Worm (Caenorhabditis elegans) whole organism, dauer: ENCODE results near the gene H40L08.3.

Source experiments
- unc-62 ChIP-seq: sonication (generic microtip); optimal IDR thresholded peaks from 2 replicates; lab custom pipeline; 2017; ENCODE audit warnings: missing biosample characterization, missing genetic modification reagents, missing genetic modification characterization

Gene H40L08.3

DNA sequence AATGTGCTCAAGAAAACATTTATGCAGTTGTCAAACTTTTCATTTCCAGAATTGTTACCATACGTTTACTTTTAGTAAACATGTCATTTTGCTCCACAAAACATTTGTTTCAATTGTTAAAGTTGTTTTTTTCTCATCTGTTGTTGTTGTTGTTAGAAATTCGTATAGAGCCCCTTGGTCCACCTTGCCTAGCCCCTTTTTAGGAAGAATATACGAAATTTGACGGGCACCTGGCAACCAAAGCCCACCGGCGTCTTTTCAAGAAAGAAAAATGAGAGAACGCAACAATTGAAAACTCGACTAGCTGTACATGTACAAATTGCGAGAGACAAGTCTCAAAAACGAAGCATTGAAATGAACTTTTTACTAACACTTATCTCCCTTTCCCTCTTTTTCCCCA, 8.5 kb upstream of the H40L08.3 start, which contains the start of gene F09B12.5:
Gene F09B12.5 (plus strand): TSS at position 301 of the 400 bp plus-strand sequence.
- TF ChIP-seq unc-62 = no peak

- TF ChIP-seq unc-62 = no peak
Measured at ce11 chrX:15083795-15084194, 7.9 kb upstream of the H40L08.3 start, which contains the start of gene H40L08.1. TSS of gene H40L08.1 (minus strand) at chrX:15084086.

DNA sequence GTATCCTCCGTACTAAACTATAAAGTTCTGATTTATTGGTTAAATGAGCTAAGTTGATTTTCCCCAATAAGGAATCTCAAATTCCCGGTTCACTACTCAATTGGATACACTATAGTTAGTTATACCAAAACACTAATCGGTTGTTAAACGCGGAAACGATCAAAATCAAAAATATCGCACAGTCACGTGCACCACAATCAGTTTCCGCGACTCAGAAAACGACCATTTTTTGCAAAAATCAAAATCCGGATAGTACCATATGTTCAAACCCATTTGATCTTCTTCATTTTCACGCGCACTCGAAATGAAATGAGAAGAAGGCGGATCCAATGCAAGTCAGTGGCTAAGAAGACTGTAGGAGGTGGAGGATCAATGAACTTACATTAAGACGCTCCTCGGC, 5.6 kb upstream of the H40L08.3 start:
- TF ChIP-seq unc-62 = no peak

- TF ChIP-seq unc-62 = no peak
Measured at ce11 chrX:15079406-15079805, 3.5 kb upstream of the H40L08.3 start.

- no peak for TF ChIP-seq unc-62
Measured at ce11 chrX:15078276-15078675, 2.4 kb upstream of the H40L08.3 start.

ce11 chrX:15077597-15078261, 1.8 kb upstream of the H40L08.3 start, which contains the start of the genes H40L08.8, H40L08.2 and H40L08.7:
TSS of gene H40L08.8 (minus strand) at chrX:15077633.
TSS of gene H40L08.2 (minus strand) at chrX:15077744.
TSS of gene H40L08.7 (minus strand) at chrX:15077744.
- TF ChIP-seq unc-62 = no peak

- TF ChIP-seq unc-62 = no peak
Measured at ce11 chrX:15076909-15077308, 1.0 kb upstream of the H40L08.3 start.

DNA sequence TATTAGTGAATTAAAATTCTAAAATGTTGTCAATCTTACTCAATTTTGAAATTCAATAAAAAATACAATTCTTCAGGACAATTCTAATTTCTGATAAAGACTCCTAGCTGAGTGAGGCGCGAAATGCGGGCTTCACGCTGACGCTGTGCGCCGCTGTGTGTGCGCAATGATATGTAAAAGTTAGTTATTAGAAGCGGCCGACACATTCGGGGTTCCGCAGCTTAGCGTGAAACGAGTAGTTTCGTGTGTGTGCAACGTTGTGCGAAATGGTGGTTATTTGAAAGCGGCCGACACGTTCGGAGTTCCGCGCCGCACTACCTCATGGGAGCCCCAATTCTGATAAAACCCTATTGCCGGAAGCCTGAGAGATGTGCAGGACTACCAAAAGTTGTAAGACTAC, 722 bp downstream of the H40L08.3 start:
- no peak for TF ChIP-seq unc-62

DNA sequence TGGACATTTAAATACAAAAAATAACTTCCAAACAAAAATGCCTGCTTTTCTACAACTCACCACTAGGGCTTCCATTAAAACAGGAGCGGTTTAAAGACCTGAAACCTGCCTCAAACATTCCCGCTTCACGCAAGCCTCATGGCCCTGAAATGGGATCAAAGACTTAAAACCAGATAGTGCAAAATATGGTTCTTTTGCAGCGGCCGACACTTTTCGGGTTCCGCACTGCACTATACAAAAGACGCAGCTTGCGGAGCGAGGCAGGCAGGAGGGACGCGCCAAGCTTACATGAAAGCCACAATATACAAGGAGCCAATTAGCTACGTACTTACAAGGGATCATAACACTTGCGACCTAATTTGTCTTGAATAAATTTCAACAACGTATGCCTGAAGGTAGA, 2.4 kb downstream of the H40L08.3 start:
- no peak for TF ChIP-seq unc-62

DNA sequence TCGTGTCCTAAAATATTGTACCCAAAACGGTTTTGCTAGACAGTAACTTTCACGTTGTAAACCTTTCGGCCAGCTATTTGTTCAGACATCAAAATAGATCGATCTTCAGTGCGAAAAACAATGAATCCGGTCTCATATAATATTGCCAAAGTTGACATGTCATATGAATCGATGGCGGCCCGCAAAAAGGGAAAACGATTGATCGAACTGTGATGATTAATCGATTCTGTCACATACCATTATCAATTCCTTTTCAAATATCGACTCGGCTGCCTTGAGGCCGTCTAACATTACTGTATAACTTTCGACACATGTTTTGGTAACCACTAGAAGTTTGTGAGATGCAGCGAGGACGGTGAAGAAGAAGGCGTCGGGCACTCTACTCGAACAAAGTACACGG, 3.0 kb downstream of the H40L08.3 start:
- TF ChIP-seq unc-62 = no peak

ce11 chrX:15070137-15070536, 5.8 kb downstream of the H40L08.3 start:
- TF ChIP-seq unc-62 = no peak

DNA sequence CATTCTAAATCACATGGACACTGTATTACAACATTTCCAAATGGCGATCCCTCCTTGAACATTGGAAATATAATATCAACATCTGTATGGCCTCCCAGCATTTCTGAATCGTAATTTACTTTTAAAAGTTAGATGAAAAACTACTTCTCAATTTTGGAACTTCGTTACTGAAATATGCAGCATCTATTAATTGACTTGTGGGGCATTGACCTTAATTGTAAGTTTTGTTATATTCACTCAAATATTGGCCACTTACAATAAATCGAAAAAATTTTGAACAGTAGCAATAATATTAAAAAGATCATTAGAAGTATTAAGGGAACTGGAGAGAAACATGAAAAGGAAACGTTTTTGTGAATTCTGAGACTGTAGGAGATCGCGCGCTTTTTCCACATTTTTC, 6.7 kb downstream of the H40L08.3 start, which contains the start of gene mam-6:
Gene mam-6 (minus strand): TSS at position 101 of the 400 bp plus-strand sequence.
- no peak for TF ChIP-seq unc-62

DNA sequence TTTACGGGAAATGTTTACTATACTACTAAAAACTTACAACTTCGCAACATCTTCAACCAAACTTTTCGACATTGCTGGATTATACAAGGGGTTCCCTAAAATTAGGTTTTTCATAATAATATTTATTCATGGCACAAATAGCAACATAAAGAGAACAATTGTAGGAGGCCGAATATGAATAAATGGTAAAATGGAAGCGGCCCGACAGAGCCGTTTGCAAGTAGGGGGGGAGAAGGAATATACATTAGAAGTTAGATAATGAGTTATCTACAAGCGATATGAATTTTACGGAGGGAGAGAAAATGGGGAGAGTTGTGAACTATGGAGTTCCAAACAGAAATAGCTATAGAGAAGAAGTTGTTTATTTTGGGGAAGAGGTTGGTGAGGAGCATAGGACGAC, 15.6 kb downstream of the H40L08.3 start, which contains the start of gene fbxa-96:
Gene fbxa-96 (minus strand): TSS at position 101 of the 400 bp plus-strand sequence.
- no peak for TF ChIP-seq unc-62

DNA sequence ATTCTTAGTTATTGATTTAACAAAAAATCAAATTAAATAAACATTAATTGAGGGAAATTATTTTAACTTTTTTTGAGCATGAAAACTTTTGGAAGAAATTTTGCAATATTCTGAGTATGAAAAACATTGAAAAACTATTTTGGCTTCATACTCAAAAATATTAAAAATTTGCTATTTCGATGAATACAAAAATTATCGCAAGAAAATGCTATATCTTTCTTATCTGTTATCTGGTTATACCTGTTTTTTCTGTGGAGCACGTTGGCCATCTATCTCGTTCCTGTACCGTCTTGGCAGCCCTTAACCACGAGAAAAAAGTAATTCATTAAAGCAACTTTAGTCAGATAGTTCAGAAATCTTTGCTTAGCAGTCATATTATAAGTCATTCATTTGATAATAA, 18.0 kb downstream of the H40L08.3 start:
- no peak for TF ChIP-seq unc-62

DNA sequence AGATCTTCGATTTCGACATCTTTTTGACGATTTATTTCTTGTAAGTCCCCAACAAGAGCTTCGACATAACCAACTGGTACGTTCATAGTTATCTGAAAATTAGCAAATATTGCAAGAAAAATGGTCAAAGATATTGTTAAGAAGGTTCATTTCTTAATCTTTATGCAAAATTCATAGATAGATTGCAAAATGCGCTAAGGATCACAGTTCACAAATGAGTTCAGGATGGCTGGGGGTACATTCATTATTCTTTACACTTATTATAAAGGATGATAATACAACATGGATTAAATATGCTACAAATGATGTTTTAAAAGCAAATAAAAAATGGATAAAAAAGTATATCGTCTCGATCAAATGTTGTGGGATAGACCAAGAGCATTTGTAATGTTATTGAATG, 19.2 kb downstream of the H40L08.3 start, which contains the start of gene H03G16.5:
Gene H03G16.5 (minus strand): TSS at position 101 of the 400 bp plus-strand sequence.
- no peak for TF ChIP-seq unc-62

DNA sequence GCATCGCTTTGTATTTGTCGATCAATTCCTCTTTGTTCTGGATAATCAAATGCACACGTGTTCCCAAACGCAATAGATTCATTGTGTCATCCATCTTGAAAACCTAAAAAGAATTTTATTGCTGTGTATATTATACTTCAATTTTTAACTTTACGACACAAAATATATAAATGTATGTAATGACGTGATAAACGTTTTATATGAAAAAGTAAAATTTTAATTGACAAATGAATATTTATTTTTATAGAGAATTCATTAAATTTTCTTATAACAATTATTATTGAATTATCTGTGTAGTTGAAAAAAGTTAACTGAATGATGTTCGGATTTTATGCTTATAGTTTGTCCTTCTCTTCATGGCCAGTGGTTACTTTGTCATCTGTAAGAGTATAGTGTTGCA, 20.0 kb downstream of the H40L08.3 start, which contains the start of gene H03G16.7:
Gene H03G16.7 (minus strand): TSS at position 101 of the 400 bp plus-strand sequence.
- TF ChIP-seq unc-62 = no peak

DNA sequence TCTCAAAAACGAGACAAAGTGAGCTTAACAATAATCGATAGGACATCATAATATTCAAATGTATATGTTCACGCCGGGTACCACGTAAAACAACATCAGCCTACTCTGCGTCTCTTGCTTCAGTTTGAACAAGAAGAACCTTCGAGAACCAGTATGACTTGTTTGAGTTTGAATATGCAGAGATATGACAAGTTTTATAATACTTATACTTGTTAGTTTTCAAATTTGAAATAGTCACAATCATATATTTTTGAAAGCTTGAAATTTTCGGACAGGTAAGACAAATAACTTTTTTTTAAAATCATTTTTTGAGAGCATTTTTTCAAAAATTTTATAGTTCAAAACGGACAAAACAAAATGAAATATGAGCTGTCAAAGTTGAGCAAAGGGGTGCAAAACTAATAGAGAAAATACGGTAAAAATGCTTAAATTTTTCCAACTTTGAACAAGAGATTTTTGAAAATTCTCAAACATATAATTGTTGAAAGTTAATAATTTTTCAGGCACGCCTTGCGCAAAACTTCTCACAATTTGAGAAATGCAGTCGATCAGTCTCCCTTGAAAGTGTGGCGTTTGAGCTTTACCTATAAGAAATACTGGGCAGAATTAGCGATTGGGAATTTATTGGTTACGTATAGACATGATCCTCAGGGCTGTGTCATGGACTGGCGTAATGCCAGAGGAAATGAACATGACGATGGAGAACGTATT, 22.5 kb downstream of the H40L08.3 start, which contains the start of gene H03G16.1:
Gene H03G16.1 (plus strand): TSS at position 661 of the 711 bp plus-strand sequence.
- TF ChIP-seq unc-62 = no peak
